Worm (Caenorhabditis elegans): ENCODE measurements around the gene rsp-5.
A peak's percentile ranks its signal among the peaks of the same experiment; 100 is the strongest.

Gene rsp-5

DNA sequence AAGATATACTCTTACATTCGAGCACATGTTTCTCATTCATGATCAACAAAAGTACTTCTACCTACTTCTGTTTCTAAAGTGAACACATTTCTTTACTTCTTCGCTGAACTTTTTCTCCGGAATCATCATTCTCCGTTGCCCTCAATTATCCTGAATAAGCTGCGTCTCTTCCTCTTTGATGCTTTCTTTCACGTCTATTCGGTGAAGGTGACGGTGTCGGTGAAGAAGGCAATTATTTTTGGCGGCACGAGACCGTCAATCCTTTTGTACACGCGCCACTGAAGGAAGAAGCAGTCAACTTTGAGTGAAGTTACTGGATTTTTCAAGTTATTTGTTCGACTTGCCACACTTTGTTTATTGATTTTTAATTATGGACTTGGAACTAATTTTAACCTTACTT is 41.6 kb downstream of the rsp-5 start, which contains the start of gene abch-1:
Gene abch-1, minus strand, starts transcription at position 101 of the 400 bp plus-strand sequence.
- TF ChIP-seq nhr-11 (tag; optimal IDR thresholded peaks at IDR 0.05) (no peak), ceh-16 (tag; optimal IDR thresholded peaks at IDR 0.05) (no peak), unc-62 (GFP tag; optimal IDR thresholded peaks at IDR 0.05) (no peak), pqm-1 (tag; optimal IDR thresholded peaks at IDR 0.05) (no peak), egl-5 (tag; optimal IDR thresholded peaks at IDR 0.05) (no peak), nhr-67 (tag; optimal IDR thresholded peaks at IDR 0.05) (no peak)

DNA sequence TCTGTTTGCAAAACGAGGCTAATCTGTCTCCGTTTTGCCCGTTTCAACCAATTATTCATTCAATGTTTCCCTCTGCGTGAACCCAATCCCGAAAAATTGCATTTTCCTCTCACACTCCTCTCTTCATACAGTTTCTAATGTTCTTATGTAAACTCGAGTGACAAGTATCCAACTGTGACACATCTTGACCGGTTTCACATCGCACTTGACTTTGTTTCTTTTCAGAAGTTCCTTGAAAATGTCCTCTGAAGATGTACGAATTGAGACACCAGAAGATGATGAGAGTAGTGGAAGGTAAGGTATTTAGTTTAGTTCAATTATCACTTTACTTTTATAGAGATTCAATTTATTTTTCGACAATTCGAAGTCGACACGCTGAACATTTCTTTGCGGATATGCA is 42.0 kb downstream of the rsp-5 start, which contains the start of gene abcx-1:
Gene abcx-1, plus strand, starts transcription at position 224 of the 400 bp plus-strand sequence.
- TF ChIP-seq egl-27 (tag; optimal IDR thresholded peaks at IDR 0.05) (no peak), elt-1 (tag; optimal IDR thresholded peaks at IDR 0.05) (no peak), nhr-11 (tag; optimal IDR thresholded peaks at IDR 0.05) (no peak), ztf-4 (tag; optimal IDR thresholded peaks at IDR 0.05) (no peak), ceh-16 (tag; optimal IDR thresholded peaks at IDR 0.05) (no peak), nhr-28 (tag; optimal IDR thresholded peaks at IDR 0.05) (no peak), nhr-76 (tag; optimal IDR thresholded peaks at IDR 0.05) (no peak), mml-1 (tag; optimal IDR thresholded peaks at IDR 0.05) (no peak), sea-2 (GFP tag; optimal IDR thresholded peaks at IDR 0.05) (no peak), jun-1 (tag; optimal IDR thresholded peaks at IDR 0.05) (no peak), pqm-1 (tag; optimal IDR thresholded peaks at IDR 0.05) (no peak), lin-39 (tag; optimal IDR thresholded peaks at IDR 0.05) (no peak), hmg-11 (tag; optimal IDR thresholded peaks at IDR 0.05) (no peak), nfya-1 (tag; optimal IDR thresholded peaks at IDR 0.05; ENCODE audit: insufficient read depth) (no peak), nhr-43 (tag; optimal IDR thresholded peaks at IDR 0.05; ENCODE audit: poor library complexity, severe bottlenecking) (no peak), nhr-77 (tag; optimal IDR thresholded peaks at IDR 0.05) (no peak), ceh-28 (tag; optimal IDR thresholded peaks at IDR 0.05) (no peak), eor-1 (tag; optimal IDR thresholded peaks at IDR 0.05) (no peak)

DNA sequence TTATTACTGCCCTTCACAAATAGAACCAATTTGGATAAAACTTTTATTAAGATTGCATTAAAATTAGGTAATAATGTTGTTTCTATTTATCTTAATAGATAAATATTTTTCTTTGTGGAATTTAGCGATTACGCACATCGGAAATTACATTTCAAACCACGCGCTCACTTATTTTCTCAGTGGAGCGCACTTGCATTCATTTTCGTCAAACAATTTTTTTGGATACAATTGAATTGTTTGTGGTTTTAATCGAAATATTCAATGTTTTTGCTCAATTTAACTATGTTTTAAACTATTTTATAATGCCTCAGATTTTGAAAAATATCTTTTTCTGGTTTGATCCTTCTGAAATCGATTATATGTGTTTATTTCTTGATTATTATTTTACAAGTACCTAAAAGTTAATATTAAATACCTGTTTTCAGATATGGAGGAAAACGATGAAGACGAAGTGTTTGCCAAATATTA is 46.0 kb downstream of the rsp-5 start, which contains the start of gene utp-20:
Gene utp-20, plus strand, starts transcription at position 418 of the 468 bp plus-strand sequence.
- TF ChIP-seq snpc-4 (tag; optimal IDR thresholded peaks at IDR 0.05), result peak; percentile 42
- peak; percentile 31 for TF ChIP-seq skn-1 (tag; optimal IDR thresholded peaks at IDR 0.05)
- TF ChIP-seq elt-3 (tag; optimal IDR thresholded peaks at IDR 0.05), result no peak
- TF ChIP-seq fkh-2 (tag; optimal IDR thresholded peaks at IDR 0.05), result no peak
- no peak for TF ChIP-seq ceh-82 (tag; optimal IDR thresholded peaks at IDR 0.05)
- no peak for TF ChIP-seq hmg-11 (tag; optimal IDR thresholded peaks at IDR 0.05)
- no peak for TF ChIP-seq ama-1 (optimal IDR thresholded peaks at IDR 0.05)
- peak; percentile 49 for TF ChIP-seq nhr-23 (tag; optimal IDR thresholded peaks at IDR 0.05)
- no peak for TF ChIP-seq mml-1 (tag; optimal IDR thresholded peaks at IDR 0.05)
- TF ChIP-seq pha-4 (tag; optimal IDR thresholded peaks at IDR 0.05), result no peak
- TF ChIP-seq ztf-11 (tag; optimal IDR thresholded peaks at IDR 0.05), result no peak
- TF ChIP-seq egl-5 (tag; optimal IDR thresholded peaks at IDR 0.05), result no peak
- TF ChIP-seq ceh-28 (tag; optimal IDR thresholded peaks at IDR 0.05), result no peak
- TF ChIP-seq ztf-4 (tag; optimal IDR thresholded peaks at IDR 0.05), result no peak
- no peak for TF ChIP-seq zag-1 (tag; optimal IDR thresholded peaks at IDR 0.05)
- TF ChIP-seq fos-1 (tag; optimal IDR thresholded peaks at IDR 0.05), result no peak
- TF ChIP-seq lin-15B (tag; optimal IDR thresholded peaks at IDR 0.05), result peak; percentile 59
- peak; percentile 58 for TF ChIP-seq nfya-1 (tag; optimal IDR thresholded peaks at IDR 0.05; ENCODE audit: insufficient read depth)
- TF ChIP-seq jun-1 (tag; optimal IDR thresholded peaks at IDR 0.05), result no peak
